Worm (Caenorhabditis elegans): Measurements from ENCODE around the gene F46B6.2.

DNA sequence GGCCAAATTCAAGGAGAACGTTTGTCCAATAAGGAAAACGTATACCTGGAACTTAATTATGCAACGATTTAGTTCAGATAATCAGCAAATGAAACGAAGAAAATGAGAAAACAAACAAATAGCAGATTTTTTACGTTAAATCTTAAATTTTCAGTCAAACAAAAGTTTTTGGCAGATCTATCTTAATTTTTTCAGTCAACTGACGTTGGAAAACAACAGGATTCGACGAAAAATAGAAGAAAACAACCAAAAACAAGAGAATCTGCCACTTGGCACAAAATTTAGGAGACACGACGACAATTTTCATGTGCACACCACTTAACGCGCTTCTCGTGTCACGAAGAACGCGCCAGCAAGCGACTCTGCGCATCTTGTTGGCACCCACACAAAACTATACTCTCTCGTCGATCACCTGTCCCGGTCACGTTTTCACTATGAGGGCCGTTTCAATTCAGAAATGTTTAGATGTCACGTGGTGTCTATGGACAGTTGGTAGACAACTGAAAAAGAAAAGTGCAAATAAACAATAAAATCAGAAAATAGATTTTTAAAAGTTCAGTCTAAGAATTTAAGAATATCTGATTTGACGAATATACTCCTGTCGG, 17.7 kb downstream of the F46B6.2 start, which contains the start of gene ztf-7:
- TF ChIP-seq K09A11.1 (tag; optimal IDR thresholded peaks at IDR 0.05; ENCODE audit: insufficient read depth) (no peak), pag-3 (tag; optimal IDR thresholded peaks at IDR 0.05; ENCODE audit: borderline replicate concordance) (no peak), elt-2 (tag; optimal IDR thresholded peaks at IDR 0.05) (no peak), ets-4 (tag; optimal IDR thresholded peaks at IDR 0.05) (peak; percentile 35)

Measured in whole organism, late embryonic.